Worm (Caenorhabditis elegans): ENCODE measurements around the gene cat-4.

- TF ChIP-seq pqm-1 (tag; optimal IDR thresholded peaks at IDR 0.05) = no peak
- TF ChIP-seq pha-4 (tag; optimal IDR thresholded peaks at IDR 0.05) = no peak
- no peak for TF ChIP-seq hlh-13 (GFP tag; optimal IDR thresholded peaks at IDR 0.05)
- TF ChIP-seq ceh-9 (tag; optimal IDR thresholded peaks at IDR 0.05) = no peak
- TF ChIP-seq ama-1 (optimal IDR thresholded peaks at IDR 0.05) = no peak
- TF ChIP-seq ttx-3 (tag; optimal IDR thresholded peaks at IDR 0.05) = no peak
- TF ChIP-seq ztf-16 (tag; optimal IDR thresholded peaks at IDR 0.05) = no peak
- no peak for TF ChIP-seq nhr-11 (tag; optimal IDR thresholded peaks at IDR 0.05)
- TF ChIP-seq syd-9 (tag; optimal IDR thresholded peaks at IDR 0.05) = no peak
- TF ChIP-seq fkh-10 (GFP tag; optimal IDR thresholded peaks at IDR 0.05) = no peak
- no peak for TF ChIP-seq hlh-30 (tag; optimal IDR thresholded peaks at IDR 0.05; ENCODE audit: insufficient read depth)
- TF ChIP-seq mec-3 (tag; optimal IDR thresholded peaks at IDR 0.05; ENCODE audit: borderline replicate concordance) = no peak
- TF ChIP-seq nfya-1 (tag; optimal IDR thresholded peaks at IDR 0.05) = no peak
Observed at ce11 chrV:10549717-10550116, 15.0 kb upstream of the cat-4 start, which contains the start of gene F32G8.2.

All from whole organism, late embryonic.